Worm (Caenorhabditis elegans): ENCODE data around the gene abcx-1.

Gene abcx-1

DNA sequence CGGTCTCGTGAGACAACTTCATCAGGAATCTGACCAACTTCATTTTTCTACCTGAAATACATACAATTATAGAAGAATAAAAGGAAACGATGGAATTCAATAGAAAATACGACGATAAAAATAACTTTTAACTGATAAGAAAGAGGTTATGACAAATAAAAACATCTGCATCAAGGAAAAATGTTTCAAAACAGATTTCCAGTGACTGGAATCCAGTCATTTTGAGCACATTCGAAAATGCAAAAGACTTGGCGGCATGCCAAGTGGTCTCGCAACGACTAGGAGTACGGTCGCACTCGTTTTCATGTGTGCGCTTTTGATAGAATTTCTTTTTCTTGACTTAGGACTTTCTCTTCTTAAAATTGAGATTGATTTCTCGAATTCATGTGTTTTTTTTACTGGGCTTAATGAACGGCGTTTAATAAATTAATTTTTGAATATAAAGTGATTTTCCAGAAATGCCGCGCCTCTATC is 42.2 kb upstream of the abcx-1 start, which contains the start of the genes snr-3 and rsp-5:
Gene snr-3 (minus strand): TSS at position 51 of the 474 bp plus-strand sequence.
Gene rsp-5 (plus strand): TSS at position 455 of the 474 bp plus-strand sequence.
- TF ChIP-seq gmeb-1 (tag; optimal IDR thresholded peaks at IDR 0.05): peak; percentile 79
- no peak for TF ChIP-seq nhr-10 (tag; optimal IDR thresholded peaks at IDR 0.05)
- no peak for TF ChIP-seq unc-62 (GFP tag; optimal IDR thresholded peaks at IDR 0.05)
- no peak for TF ChIP-seq mbf-1 (tag; optimal IDR thresholded peaks at IDR 0.05)
- no peak for TF ChIP-seq dmd-4 (tag; optimal IDR thresholded peaks at IDR 0.05)
- no peak for TF ChIP-seq ztf-11 (tag; optimal IDR thresholded peaks at IDR 0.05)
- peak; percentile 10 for TF ChIP-seq blmp-1 (tag; optimal IDR thresholded peaks at IDR 0.05; ENCODE audit: insufficient read depth)
- no peak for TF ChIP-seq zag-1 (tag; optimal IDR thresholded peaks at IDR 0.05)
- TF ChIP-seq C34F6.9 (tag; optimal IDR thresholded peaks at IDR 0.05): peak; percentile 91
- TF ChIP-seq lin-39 (tag; optimal IDR thresholded peaks at IDR 0.05): no peak
- peak; percentile 72 for TF ChIP-seq sma-3 (GFP tag; optimal IDR thresholded peaks at IDR 0.05)
- TF ChIP-seq elt-3 (tag; optimal IDR thresholded peaks at IDR 0.05): no peak
- no peak for TF ChIP-seq nhr-12 (tag; optimal IDR thresholded peaks at IDR 0.05)
- TF ChIP-seq peb-1 (tag; optimal IDR thresholded peaks at IDR 0.05): no peak
- TF ChIP-seq ztf-1 (GFP tag; conservative IDR thresholded peaks at IDR 0.05): no peak
- TF ChIP-seq nhr-11 (tag; optimal IDR thresholded peaks at IDR 0.05): no peak
- no peak for TF ChIP-seq elt-1 (tag; optimal IDR thresholded peaks at IDR 0.05)
- peak; percentile 50 for TF ChIP-seq lin-11 (tag; optimal IDR thresholded peaks at IDR 0.05)
- peak; percentile 82 for TF ChIP-seq nhr-129 (tag; optimal IDR thresholded peaks at IDR 0.05)
- TF ChIP-seq ceh-82 (tag; optimal IDR thresholded peaks at IDR 0.05): no peak
- TF ChIP-seq mdl-1 (tag; optimal IDR thresholded peaks at IDR 0.05): peak in 1 of 2 experiments; percentile 31
- TF ChIP-seq ceh-16 (tag; optimal IDR thresholded peaks at IDR 0.05): no peak
- TF ChIP-seq F13H6.1 (tag; optimal IDR thresholded peaks at IDR 0.05): peak; percentile 53
- TF ChIP-seq nhr-25 (tag; optimal IDR thresholded peaks at IDR 0.05): peak; percentile 60
- peak; percentile 78 for TF ChIP-seq sma-9 (GFP tag; optimal IDR thresholded peaks at IDR 0.05)
- no peak for TF ChIP-seq sma-9 (tag; optimal IDR thresholded peaks at IDR 0.05)
- TF ChIP-seq skn-1 (tag; optimal IDR thresholded peaks at IDR 0.05): no peak
- TF ChIP-seq ama-1 (optimal IDR thresholded peaks at IDR 0.05): peak; percentile 40
- TF ChIP-seq aly-2 (tag; optimal IDR thresholded peaks at IDR 0.05): no peak
- TF ChIP-seq nhr-21 (tag; optimal IDR thresholded peaks at IDR 0.05): peak; percentile 64
- TF ChIP-seq alr-1 (tag; optimal IDR thresholded peaks at IDR 0.05): no peak
- peak; percentile 48 for TF ChIP-seq sem-4 (tag; optimal IDR thresholded peaks at IDR 0.05)
- no peak for TF ChIP-seq Y55F3AM.14 (GFP tag; optimal IDR thresholded peaks at IDR 0.05)
- TF ChIP-seq fos-1 (tag; optimal IDR thresholded peaks at IDR 0.05): peak; percentile 71
- TF ChIP-seq unc-39 (tag; optimal IDR thresholded peaks at IDR 0.05): no peak
- TF ChIP-seq crh-2 (tag; optimal IDR thresholded peaks at IDR 0.05): peak; percentile 72
- TF ChIP-seq lsy-2 (tag; optimal IDR thresholded peaks at IDR 0.05): peak; percentile 96 to 99
- peak; percentile 35 for TF ChIP-seq nhr-6 (tag; optimal IDR thresholded peaks at IDR 0.05)
- no peak for TF ChIP-seq ztf-4 (tag; optimal IDR thresholded peaks at IDR 0.05)
- TF ChIP-seq lin-13 (GFP tag; optimal IDR thresholded peaks at IDR 0.05): peak; percentile 79
- TF ChIP-seq nhr-77 (tag; optimal IDR thresholded peaks at IDR 0.05): no peak
- no peak for TF ChIP-seq nhr-23 (tag; optimal IDR thresholded peaks at IDR 0.05)
- TF ChIP-seq nhr-237 (tag; optimal IDR thresholded peaks at IDR 0.05): no peak
- peak; percentile 75 for TF ChIP-seq snpc-4 (tag; optimal IDR thresholded peaks at IDR 0.05)
- peak; percentile 87 for TF ChIP-seq unc-55 (GFP tag; optimal IDR thresholded peaks at IDR 0.05)
- no peak for TF ChIP-seq R02D3.7 (tag; optimal IDR thresholded peaks at IDR 0.05)
- no peak for TF ChIP-seq egl-27 (tag; optimal IDR thresholded peaks at IDR 0.05)
- TF ChIP-seq ZK546.5 (tag; optimal IDR thresholded peaks at IDR 0.05): peak; percentile 62
- peak; percentile 7 for TF ChIP-seq mab-5 (tag; optimal IDR thresholded peaks at IDR 0.05)

Data from whole organism, L2 larva.